Fruit fly (Drosophila melanogaster) whole organism, adult: Measurements from ENCODE around the gene NijC.

ENCODE experiments used
- CG11617 ChIP-seq: fragments of 200-800 bp; sonication (Bioruptor generic); optimal IDR thresholded peaks from 2 replicates; lab custom pipeline; 2017; ENCODE audit warnings: mild to moderate bottlenecking, missing biosample characterization, missing genetic modification reagents, missing genetic modification characterization
- CG12768 ChIP-seq: fragments of 200-800 bp; sonication (Bioruptor generic); optimal IDR thresholded peaks from 2 replicates; lab custom pipeline; 2017; ENCODE audit warnings: missing biosample characterization, missing genetic modification characterization, mild to moderate bottlenecking, moderate library complexity, missing genetic modification reagents
- CG14711 ChIP-seq: fragments of 200-800 bp; sonication (Bioruptor generic); optimal IDR thresholded peaks from 2 replicates; lab custom pipeline; 2018; ENCODE audit warnings: missing biosample characterization, mild to moderate bottlenecking, missing genetic modification characterization, moderate library complexity
- CG1620 ChIP-seq: fragments of 200-800 bp; sonication (Bioruptor generic); optimal IDR thresholded peaks from 2 replicates; lab custom pipeline; 2016; ENCODE audit warnings: missing biosample characterization, missing genetic modification characterization
- CG33017 ChIP-seq: fragments of 200-800 bp; sonication (Bioruptor generic); optimal IDR thresholded peaks from 2 replicates; lab custom pipeline; 2018; ENCODE audit warnings: missing biosample characterization, mild to moderate bottlenecking, missing genetic modification characterization, moderate library complexity
- CG5204 ChIP-seq: fragments of 200-800 bp; sonication (Bioruptor generic); optimal IDR thresholded peaks from 2 replicates; lab custom pipeline; 2016; ENCODE audit warnings: missing biosample characterization, missing genetic modification characterization
- Clk ChIP-seq: fragments of 200-800 bp; sonication (Bioruptor generic); optimal IDR thresholded peaks from 2 replicates; lab custom pipeline; 2017; ENCODE audit warnings: missing biosample characterization, missing genetic modification characterization
- cic ChIP-seq: fragments of 200-800 bp; sonication (Bioruptor generic); optimal IDR thresholded peaks from 2 replicates; lab custom pipeline; 2017; ENCODE audit warnings: missing biosample characterization, mild to moderate bottlenecking, missing genetic modification characterization, moderate library complexity
- cnc ChIP-seq, 2 experiments: fragments of >200 bp; optimal IDR thresholded peaks; 2 replicates each; lab custom pipeline; 2017
- kay ChIP-seq: fragments of 200-800 bp; sonication (Bioruptor generic); peaks from one replicate; lab custom pipeline; 2016; ENCODE audit warnings: missing biosample characterization, missing genetic modification characterization, borderline replicate concordance
- ovo ChIP-seq: fragments of 200-800 bp; sonication (Bioruptor generic); optimal IDR thresholded peaks from 2 replicates; lab custom pipeline; 2016; ENCODE audit warnings: missing biosample characterization, missing genetic modification characterization
- tj ChIP-seq: fragments of 200-800 bp; sonication (Bioruptor generic); optimal IDR thresholded peaks from 3 replicates; lab custom pipeline; 2017; ENCODE audit warnings: missing biosample characterization, mild to moderate bottlenecking, missing genetic modification characterization, moderate library complexity
- toe ChIP-seq: fragments of 200-800 bp; sonication (Bioruptor generic); optimal IDR thresholded peaks from 2 replicates; lab custom pipeline; 2016; ENCODE audit warnings: missing biosample characterization, missing genetic modification characterization

- no peak for TF ChIP-seq tj (GFP tag; lab: Kevin White, UChicago)
- TF ChIP-seq CG14711 (tag; lab: Kevin White, UChicago), result no peak
- no peak for TF ChIP-seq CG5204 (GFP tag; lab: Kevin White, UChicago)
- no peak for TF ChIP-seq Clk (GFP tag; lab: Kevin White, UChicago)
- TF ChIP-seq ovo (GFP tag; lab: Kevin White, UChicago), result no peak
- no peak for TF ChIP-seq CG12768 (GFP tag; lab: Kevin White, UChicago)
- TF ChIP-seq cnc (optimal IDR thresholded peaks at IDR 0.05; lab: Kevin White, UChicago), result no peak
- no peak for TF ChIP-seq CG33017 (tag; lab: Kevin White, UChicago)
- no peak for TF ChIP-seq CG11617 (GFP tag; lab: Kevin White, UChicago)
- no peak for TF ChIP-seq toe (GFP tag; lab: Kevin White, UChicago)
- TF ChIP-seq CG1620 (GFP tag; lab: Kevin White, UChicago), result no peak
- TF ChIP-seq cic (GFP tag; lab: Kevin White, UChicago), result no peak
- no peak for TF ChIP-seq kay (GFP tag; lab: Kevin White, UChicago)
Measured at dm6 chr3R:12718536-12719033, 23.7 kb downstream of the NijC start.
